Fruit fly (Drosophila melanogaster): Measurements from ENCODE around the gene Pi4KIIIalpha.

dm6 chrX:2624525-2625006, at the start of gene Pi4KIIIalpha, which contains the start of gene brv3:
- TF ChIP-seq h (optimal IDR thresholded peaks at IDR 0.05) = no peak
- no peak for TF ChIP-seq Sin3A (optimal IDR thresholded peaks at IDR 0.05)
